Worm (Caenorhabditis elegans) whole organism, L3 larva: ENCODE measurements around the gene C29E4.10.

Source experiments
- ZK546.5 ChIP-seq: sonication (generic microtip); optimal IDR thresholded peaks from 2 replicates; lab custom pipeline; 2017; ENCODE audit warnings: missing biosample characterization, missing genetic modification characterization
- ama-1 ChIP-seq: fragments of 150-350 bp; optimal IDR thresholded peaks from 2 replicates; lab custom pipeline; 2018
- ceh-16 ChIP-seq: sonication (generic microtip); optimal IDR thresholded peaks from 2 replicates; lab custom pipeline; 2017; ENCODE audit warnings: missing biosample characterization, missing genetic modification characterization
- ceh-28 ChIP-seq: fragments of 150-350 bp; optimal IDR thresholded peaks from 2 replicates; lab custom pipeline; 2014; ENCODE audit warnings: missing biosample characterization, missing genetic modification reagents, missing genetic modification characterization
- ceh-9 ChIP-seq: sonication (generic microtip); optimal IDR thresholded peaks from 2 replicates; lab custom pipeline; 2018; ENCODE audit warnings: missing biosample characterization, missing genetic modification characterization
- daf-12 ChIP-seq: fragments of 150-350 bp; optimal IDR thresholded peaks from 2 replicates; lab custom pipeline; 2014; ENCODE audit warnings: missing biosample characterization, missing genetic modification reagents, missing genetic modification characterization
- egl-27 ChIP-seq: sonication (generic microtip); optimal IDR thresholded peaks from 4 replicates; lab custom pipeline; 2017; ENCODE audit warnings: missing biosample characterization, missing genetic modification reagents, missing genetic modification characterization
- egl-5 ChIP-seq: fragments of 150-350 bp; optimal IDR thresholded peaks from 2 replicates; lab custom pipeline; 2017; ENCODE audit warnings: missing biosample characterization, missing genetic modification reagents, missing genetic modification characterization, inconsistent platforms
- elt-2 ChIP-seq: sonication (generic microtip); optimal IDR thresholded peaks from 2 replicates; lab custom pipeline; 2016; ENCODE audit warnings: missing genetic modification reagents, mild to moderate bottlenecking, missing genetic modification characterization, missing compliant biosample characterization
- fkh-10 ChIP-seq: sonication (generic microtip); optimal IDR thresholded peaks from 2 replicates; lab custom pipeline; 2017; ENCODE audit warnings: missing biosample characterization, missing genetic modification reagents, missing genetic modification characterization
- fkh-2 ChIP-seq: fragments of 150-350 bp; optimal IDR thresholded peaks from 2 replicates; lab custom pipeline; 2014; ENCODE audit warnings: missing biosample characterization, missing genetic modification reagents, missing genetic modification characterization
- jun-1 ChIP-seq: fragments of 150-350 bp; optimal IDR thresholded peaks from 2 replicates; lab custom pipeline; 2014; ENCODE audit warnings: missing biosample characterization, missing genetic modification reagents, missing genetic modification characterization
- lin-15B ChIP-seq: fragments of 150-350 bp; optimal IDR thresholded peaks from 2 replicates; lab custom pipeline; 2014; ENCODE audit warnings: missing biosample characterization, missing genetic modification characterization
- lsy-12 ChIP-seq: sonication (generic microtip); optimal IDR thresholded peaks from 2 replicates; lab custom pipeline; 2016; ENCODE audit warnings: mild to moderate bottlenecking, missing genetic modification characterization, missing compliant biosample characterization
- mdl-1 ChIP-seq: fragments of 150-350 bp; optimal IDR thresholded peaks from 2 replicates; lab custom pipeline; 2014; ENCODE audit warnings: missing biosample characterization, missing genetic modification characterization
- nfya-1 ChIP-seq: sonication (generic microtip); optimal IDR thresholded peaks from 2 replicates; lab custom pipeline; 2017; ENCODE audit warnings: missing genetic modification characterization, mild to moderate bottlenecking, missing compliant biosample characterization, antibody characterized with exemption, moderate library complexity; ENCODE audit not compliant: insufficient read depth
- nhr-23 ChIP-seq: fragments of 150-350 bp; optimal IDR thresholded peaks from 2 replicates; lab custom pipeline; 2014; ENCODE audit warnings: missing biosample characterization, missing genetic modification reagents, missing genetic modification characterization
- nhr-237 ChIP-seq: fragments of 150-350 bp; optimal IDR thresholded peaks from 2 replicates; lab custom pipeline; 2014; ENCODE audit warnings: missing biosample characterization, missing genetic modification characterization
- nhr-25 ChIP-seq: sonication (generic microtip); optimal IDR thresholded peaks from 2 replicates; lab custom pipeline; 2017; ENCODE audit warnings: missing biosample characterization, missing genetic modification characterization
- nhr-43 ChIP-seq: sonication (generic microtip); optimal IDR thresholded peaks from 2 replicates; lab custom pipeline; 2016; ENCODE audit warnings: mild to moderate bottlenecking, missing genetic modification characterization, missing compliant biosample characterization; ENCODE audit not compliant: poor library complexity, severe bottlenecking
- nhr-76 ChIP-seq: fragments of 150-350 bp; sonication (generic microtip); optimal IDR thresholded peaks from 5 replicates; lab custom pipeline; 2014; ENCODE audit warnings: missing biosample characterization, missing genetic modification characterization
- nhr-77 ChIP-seq: fragments of 150-350 bp; optimal IDR thresholded peaks from 2 replicates; lab custom pipeline; 2014; ENCODE audit warnings: missing biosample characterization, missing genetic modification characterization
- pha-4 ChIP-seq: fragments of 150-350 bp; optimal IDR thresholded peaks from 2 replicates; lab custom pipeline; 2014; ENCODE audit warnings: missing biosample characterization, missing genetic modification reagents, missing genetic modification characterization
- pqm-1 ChIP-seq: fragments of 150-350 bp; optimal IDR thresholded peaks from 2 replicates; lab custom pipeline; 2017; ENCODE audit warnings: missing biosample characterization, missing genetic modification characterization, inconsistent platforms
- sea-2 ChIP-seq: fragments of 150-350 bp; sonication (generic microtip); optimal IDR thresholded peaks from 4 replicates; lab custom pipeline; 2014; ENCODE audit warnings: missing biosample characterization, missing genetic modification reagents, missing genetic modification characterization
- skn-1 ChIP-seq: fragments of 150-350 bp; optimal IDR thresholded peaks from 2 replicates; lab custom pipeline; 2014; ENCODE audit warnings: missing biosample characterization, missing genetic modification characterization
- snpc-4 ChIP-seq: fragments of 150-350 bp; optimal IDR thresholded peaks from 2 replicates; lab custom pipeline; 2014; ENCODE audit warnings: missing biosample characterization, missing genetic modification characterization
- tbx-2 ChIP-seq: sonication (generic microtip); optimal IDR thresholded peaks from 2 replicates; lab custom pipeline; 2016; ENCODE audit warnings: mild to moderate bottlenecking, missing genetic modification characterization, missing compliant biosample characterization
- unc-39 ChIP-seq: sonication (generic microtip); optimal IDR thresholded peaks from 4 replicates; lab custom pipeline; 2017; ENCODE audit warnings: missing biosample characterization, missing genetic modification characterization
- zag-1 ChIP-seq: fragments of 150-350 bp; optimal IDR thresholded peaks from 2 replicates; lab custom pipeline; 2014; ENCODE audit warnings: missing biosample characterization, missing genetic modification characterization
- ztf-11 ChIP-seq: fragments of 150-350 bp; optimal IDR thresholded peaks from 2 replicates; lab custom pipeline; 2014; ENCODE audit warnings: missing biosample characterization, missing genetic modification characterization
- ztf-4 ChIP-seq: fragments of 150-350 bp; optimal IDR thresholded peaks from 2 replicates; lab custom pipeline; 2014; ENCODE audit warnings: missing biosample characterization, missing genetic modification characterization

Gene C29E4.10

DNA sequence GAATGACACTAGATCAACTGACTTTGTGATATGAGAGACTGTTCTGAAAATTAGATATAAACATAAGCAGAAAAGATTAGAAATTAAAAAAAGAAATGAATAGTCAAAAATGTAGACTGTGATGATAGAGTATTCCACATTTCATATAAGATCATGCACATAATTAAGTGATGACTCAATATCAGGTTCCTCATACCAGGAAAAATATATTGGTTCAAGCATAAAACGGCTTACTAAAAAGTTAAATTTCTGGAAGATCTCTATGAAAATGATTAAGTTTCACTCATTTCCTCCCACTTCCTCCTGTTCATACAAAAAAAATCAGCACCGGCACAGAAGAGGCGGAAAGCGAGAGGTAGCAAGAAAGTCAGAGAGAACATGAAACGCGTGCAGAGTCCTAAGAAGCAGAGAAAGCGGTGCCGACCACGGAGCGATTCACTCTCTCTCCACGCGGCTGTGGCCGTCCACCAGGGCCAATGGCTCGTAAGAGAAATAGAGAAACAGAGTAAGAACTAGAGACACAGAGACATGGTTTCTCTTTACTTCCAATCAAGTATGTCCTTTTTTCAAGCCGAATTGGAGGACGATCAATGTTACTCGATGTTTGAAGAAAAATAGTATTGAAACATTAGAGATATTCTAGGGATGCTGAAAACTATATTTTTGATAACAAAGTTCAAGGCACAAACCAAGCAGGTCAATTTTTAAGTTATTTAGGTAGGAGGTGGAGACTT is 45.9 kb upstream of the C29E4.10 start, which contains the start of the genes ZK688.5 and fahd-1 (continued):
- peak; percentile 19 for TF ChIP-seq egl-27
- no peak for TF ChIP-seq fkh-2 (tag; lab: Kevin White, UChicago)
- peak; percentile 69 for TF ChIP-seq lin-15B (tag; lab: Kevin White, UChicago)
- peak; percentile 91 for TF ChIP-seq nhr-25
- peak; percentile 44 for TF ChIP-seq egl-5 (tag; lab: Kevin White, UChicago)
- TF ChIP-seq zag-1, result no peak
- no peak for TF ChIP-seq sea-2 (GFP tag; lab: Kevin White, UChicago)
- no peak for TF ChIP-seq ztf-4
- no peak for TF ChIP-seq ztf-11 (tag; lab: Kevin White, UChicago)

DNA sequence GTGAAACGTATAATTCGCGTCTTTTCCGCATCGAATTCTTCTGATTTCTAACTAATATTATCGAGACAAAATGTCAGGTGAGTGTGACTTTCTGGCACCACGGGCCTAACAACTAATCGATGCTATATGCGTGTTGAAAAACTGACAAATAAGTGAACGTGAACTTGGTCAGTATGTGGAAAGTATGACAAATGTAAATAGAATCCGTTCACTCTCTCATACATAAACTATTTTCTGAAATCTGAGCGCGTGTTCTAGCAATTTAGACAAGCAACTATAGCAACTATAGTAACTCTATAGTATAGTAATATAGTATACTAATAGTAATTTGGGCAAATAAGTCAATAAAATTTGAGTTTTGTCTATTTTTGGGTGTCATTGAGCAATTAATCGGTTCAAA is 45.3 kb upstream of the C29E4.10 start:
- TF ChIP-seq nhr-76 (tag; lab: Kevin White, UChicago), result no peak
- no peak for TF ChIP-seq egl-27
- TF ChIP-seq pha-4 (tag; lab: Kevin White, UChicago), result peak; percentile 68
- TF ChIP-seq ztf-4, result no peak
- TF ChIP-seq, all 47 proteins: peak for 1

DNA sequence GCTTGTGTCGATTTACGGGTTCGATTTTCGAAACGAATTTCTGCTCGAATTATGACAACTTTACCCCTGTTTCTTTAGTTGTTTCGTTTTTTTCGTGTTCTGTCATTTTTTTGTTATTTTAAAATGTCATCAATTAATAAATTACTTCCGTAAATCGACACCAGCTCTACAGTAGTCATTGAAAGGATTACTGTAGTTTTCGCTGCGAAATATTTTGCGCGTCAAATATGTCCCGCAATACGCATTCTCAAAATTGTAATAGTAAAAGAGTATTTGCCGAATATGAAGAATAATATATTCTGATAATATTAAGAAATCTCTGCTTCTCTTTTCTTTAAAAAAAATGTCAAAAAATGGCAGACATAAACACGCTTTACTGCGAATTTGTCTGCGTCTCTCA is 44.4 kb upstream of the C29E4.10 start:
- TF ChIP-seq nfya-1 (tag; lab: Kevin White, UChicago) (peak; percentile 7), nhr-43 (tag; lab: Kevin White, UChicago) (no peak), ztf-11 (tag; lab: Kevin White, UChicago) (no peak)
- TF ChIP-seq, all 47 proteins: peak for 1

DNA sequence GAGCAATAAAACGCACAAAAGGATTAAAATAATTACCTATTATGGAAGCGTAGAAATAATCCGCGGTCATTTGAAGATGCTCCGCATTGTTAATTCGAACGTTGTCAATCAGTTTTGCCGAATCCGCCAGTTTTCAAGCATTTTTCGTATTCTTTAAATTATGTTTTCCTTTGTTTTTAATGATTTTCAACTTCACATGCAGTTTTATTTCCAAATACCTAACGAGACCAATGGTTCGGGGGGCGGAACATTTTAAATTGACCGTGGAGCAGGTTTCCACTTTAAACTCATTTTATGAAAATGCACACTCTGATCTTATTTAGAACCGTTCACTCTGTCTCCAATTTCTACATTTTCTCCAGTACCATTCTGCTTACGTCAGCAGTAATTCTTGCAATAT is 42.9 kb upstream of the C29E4.10 start, which contains the start of gene ZK688.4:
Gene ZK688.4 (plus strand): TSS at position 301 of the 400 bp plus-strand sequence.
- no peak for TF ChIP-seq pha-4 (tag; lab: Kevin White, UChicago)
- TF ChIP-seq, all 47 proteins: peak for 0

DNA sequence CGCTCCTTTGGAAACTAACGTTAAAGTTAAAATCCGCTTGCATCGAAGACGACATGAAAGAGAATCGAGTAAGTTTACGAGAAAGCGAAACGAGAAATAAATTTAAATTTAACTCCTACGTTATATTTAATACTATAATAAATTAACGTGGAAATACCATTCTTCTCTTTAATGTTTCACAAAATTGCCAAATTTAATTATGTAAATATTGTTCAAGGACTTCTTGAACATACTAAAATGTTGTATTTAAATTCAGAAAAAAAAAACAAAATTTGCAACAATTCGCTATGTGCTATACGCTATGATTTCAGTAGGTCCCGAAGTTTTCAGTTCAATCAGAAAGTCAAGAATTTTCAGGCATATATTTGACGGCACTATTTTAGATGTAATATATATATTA is 40.7 kb upstream of the C29E4.10 start, which contains the start of gene ZK688.10:
Gene ZK688.10 (minus strand): TSS at position 101 of the 400 bp plus-strand sequence.
- TF ChIP-seq mdl-1 (tag; lab: Kevin White, UChicago), result no peak
- no peak for TF ChIP-seq ztf-4
- no peak for TF ChIP-seq lin-15B (tag; lab: Kevin White, UChicago)
- TF ChIP-seq ceh-28 (tag; lab: Kevin White, UChicago), result no peak
- TF ChIP-seq ceh-16, result no peak
- TF ChIP-seq nhr-77 (tag; lab: Kevin White, UChicago), result no peak
- TF ChIP-seq ceh-9 (tag; lab: Kevin White, UChicago), result no peak
- TF ChIP-seq lsy-12 (tag; lab: Kevin White, UChicago), result no peak
- TF ChIP-seq snpc-4 (tag; lab: Kevin White, UChicago), result no peak
- TF ChIP-seq egl-27, result no peak
- no peak for TF ChIP-seq fkh-2 (tag; lab: Kevin White, UChicago)
- no peak for TF ChIP-seq ZK546.5 (tag; lab: Kevin White, UChicago)

DNA sequence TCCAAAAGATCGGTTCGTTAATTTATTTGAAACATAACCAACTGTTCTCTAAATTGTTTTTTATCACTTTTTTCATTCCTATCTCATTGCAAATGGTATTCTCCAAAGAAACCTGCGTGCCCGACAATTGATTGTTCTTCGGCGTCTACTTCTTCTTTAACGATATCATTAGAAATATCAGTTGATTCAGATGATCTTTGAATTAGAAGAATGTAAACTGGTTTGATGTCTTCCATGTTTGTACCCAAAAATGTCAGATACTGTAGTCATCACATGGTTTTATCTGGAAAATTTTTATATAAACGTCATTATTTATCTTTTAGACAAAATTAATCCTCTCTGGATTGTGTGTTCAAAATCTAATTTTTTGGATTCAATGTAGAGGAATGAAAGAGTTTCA is 39.9 kb upstream of the C29E4.10 start:
- peak; percentile 57 for TF ChIP-seq nhr-43 (tag; lab: Kevin White, UChicago)
- TF ChIP-seq pqm-1 (tag; lab: Kevin White, UChicago), result no peak
- no peak for TF ChIP-seq skn-1 (tag; lab: Kevin White, UChicago)
- no peak for TF ChIP-seq daf-12
- peak; percentile 12 for TF ChIP-seq nhr-25
- peak; percentile 2 for TF ChIP-seq ceh-28 (tag; lab: Kevin White, UChicago)
- TF ChIP-seq nhr-76 (tag; lab: Kevin White, UChicago), result peak; percentile 22
- TF ChIP-seq nhr-23 (tag; lab: Kevin White, UChicago), result peak; percentile 71

DNA sequence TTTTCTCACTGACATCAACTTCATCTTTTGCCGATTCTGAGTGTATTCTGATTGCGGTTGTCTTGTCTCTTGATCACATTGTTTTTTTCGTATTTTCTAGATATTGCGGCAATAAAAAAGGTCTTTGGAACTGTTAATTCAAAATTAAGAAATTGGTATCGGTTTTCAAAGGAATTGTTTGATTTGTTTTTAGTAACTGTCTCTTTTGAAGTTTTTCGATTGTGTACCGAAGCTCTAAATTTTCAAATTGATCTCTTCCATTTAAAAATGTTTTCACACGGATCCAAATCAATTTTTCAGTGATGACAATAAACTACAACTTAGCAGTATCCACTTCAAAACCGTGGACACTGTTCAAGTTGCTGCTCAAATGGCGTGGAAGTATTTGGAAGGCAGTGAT is 36.9 kb upstream of the C29E4.10 start, which contains the start of gene best-24:
Gene best-24 (plus strand): TSS at position 301 of the 400 bp plus-strand sequence.
- TF ChIP-seq nhr-43 (tag; lab: Kevin White, UChicago), result no peak

DNA sequence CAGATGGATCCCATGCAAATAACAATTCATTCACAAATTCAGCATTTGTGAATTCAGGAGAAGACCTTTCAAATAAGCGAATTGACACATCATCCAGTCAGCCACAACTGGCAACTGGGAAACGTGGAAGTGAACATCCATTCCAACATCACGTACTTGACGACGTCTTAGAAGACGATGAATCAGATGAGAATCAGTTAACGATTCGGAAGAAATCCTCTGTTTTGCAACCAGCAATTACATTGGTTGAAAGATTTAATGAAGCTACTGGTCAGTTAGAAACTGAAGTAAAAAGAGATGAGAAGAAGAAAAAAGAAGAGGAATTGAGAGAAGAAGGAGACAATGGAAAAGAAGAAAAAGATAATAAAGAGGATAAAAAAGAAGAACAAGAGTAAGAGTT is 34.2 kb upstream of the C29E4.10 start:
- TF ChIP-seq fkh-10 (GFP tag; lab: Kevin White, UChicago) (no peak), unc-39 (tag; lab: Kevin White, UChicago) (no peak), ama-1 (lab: Kevin White, UChicago) (no peak), elt-2 (tag; lab: Kevin White, UChicago) (no peak), egl-27 (no peak), ceh-28 (tag; lab: Kevin White, UChicago) (no peak), nhr-237 (tag; lab: Kevin White, UChicago) (no peak), ceh-16 (no peak), tbx-2 (tag; lab: Kevin White, UChicago) (no peak), skn-1 (tag; lab: Kevin White, UChicago) (no peak), ztf-4 (no peak), daf-12 (no peak), jun-1 (tag; lab: Kevin White, UChicago) (no peak), lin-15B (tag; lab: Kevin White, UChicago) (no peak)
